Worm (Caenorhabditis elegans) whole organism, L1 larva: ENCODE data around the gene dmd-10.

ENCODE experiments used
- C04F5.9 ChIP-seq: sonication (generic microtip); optimal IDR thresholded peaks from 2 replicates; lab custom pipeline; 2016; ENCODE audit warnings: missing genetic modification characterization, missing compliant biosample characterization
- C34B4.2 ChIP-seq: sonication (generic microtip); optimal IDR thresholded peaks from 2 replicates; lab custom pipeline; 2017; ENCODE audit warnings: mild to moderate bottlenecking, missing genetic modification characterization, missing compliant biosample characterization
- F16B12.6 ChIP-seq: fragments of 150-350 bp; optimal IDR thresholded peaks from 2 replicates; lab custom pipeline; 2014; ENCODE audit warnings: missing biosample characterization, missing genetic modification characterization
- aha-1 ChIP-seq: fragments of 150-350 bp; optimal IDR thresholded peaks from 2 replicates; lab custom pipeline; 2014; ENCODE audit warnings: missing biosample characterization, missing genetic modification characterization
- ama-1 ChIP-seq: fragments of 150-350 bp; optimal IDR thresholded peaks from 2 replicates; lab custom pipeline; 2014
- blmp-1 ChIP-seq: fragments of 150-350 bp; optimal IDR thresholded peaks from 2 replicates; lab custom pipeline; 2014; ENCODE audit warnings: missing biosample characterization, missing genetic modification characterization
- ceh-63 ChIP-seq: fragments of 200-800 bp; sonication (Bioruptor generic); optimal IDR thresholded peaks from 2 replicates; lab custom pipeline; 2018; ENCODE audit warnings: mild to moderate bottlenecking, missing genetic modification characterization, missing compliant biosample characterization
- ceh-88 ChIP-seq: fragments of 200-800 bp; sonication (Bioruptor generic); IDR thresholded peaks from 2 replicates; pipeline ENCODE4 v1.3.6; 2022; ENCODE audit warnings: missing genetic modification characterization, missing compliant biosample characterization
- efl-3 ChIP-seq: fragments of 200-800 bp; sonication (Bioruptor generic); optimal IDR thresholded peaks from 2 replicates; lab custom pipeline; 2018; ENCODE audit warnings: mild to moderate bottlenecking, missing genetic modification characterization, missing compliant biosample characterization
- egl-27 ChIP-seq, 2 experiments: fragments of 150-350 bp in 1 of 2; sonication (generic microtip); optimal IDR thresholded peaks; 3 replicates each; lab custom pipeline; 2017 to 2018; ENCODE audit warnings: missing biosample characterization in 2 of 2, missing genetic modification characterization in 2 of 2, missing genetic modification reagents in 2 of 2
- elt-2 ChIP-seq: sonication (generic microtip); optimal IDR thresholded peaks from 2 replicates; lab custom pipeline; 2016; ENCODE audit warnings: missing genetic modification characterization, mild to moderate bottlenecking, inconsistent platforms, missing compliant biosample characterization, missing genetic modification reagents
- ets-5 ChIP-seq: fragments of 200-800 bp; sonication (Bioruptor generic); IDR thresholded peaks from 2 replicates; pipeline ENCODE4 v1.3.6; 2022; ENCODE audit warnings: missing genetic modification characterization, missing compliant biosample characterization
- fkh-10 ChIP-seq: sonication (generic microtip); optimal IDR thresholded peaks from 2 replicates; lab custom pipeline; 2017; ENCODE audit warnings: missing biosample characterization, missing genetic modification reagents, missing genetic modification characterization
- fkh-4 ChIP-seq: sonication (generic microtip); optimal IDR thresholded peaks from 2 replicates; lab custom pipeline; 2016; ENCODE audit warnings: missing compliant biosample characterization, missing genetic modification characterization, borderline replicate concordance
- hlh-17 ChIP-seq: fragments of 200-800 bp; sonication (Bioruptor generic); optimal IDR thresholded peaks from 2 replicates; lab custom pipeline; 2018; ENCODE audit warnings: missing genetic modification characterization, mild to moderate bottlenecking, missing compliant biosample characterization, moderate library complexity, borderline replicate concordance
- hpl-2 ChIP-seq: fragments of 150-350 bp; optimal IDR thresholded peaks from 2 replicates; lab custom pipeline; 2014; ENCODE audit warnings: missing biosample characterization, missing genetic modification reagents, missing genetic modification characterization
- irx-1 ChIP-seq: sonication (generic microtip); optimal IDR thresholded peaks from 2 replicates; lab custom pipeline; 2016; ENCODE audit warnings: missing genetic modification characterization, missing compliant biosample characterization
- isw-1 ChIP-seq: fragments of 200-800 bp; sonication (Bioruptor generic); IDR thresholded peaks from 2 replicates; pipeline ENCODE4 v1.3.6; 2022; ENCODE audit warnings: missing genetic modification characterization, missing compliant biosample characterization
- jun-1 ChIP-seq: fragments of 150-350 bp; optimal IDR thresholded peaks from 2 replicates; lab custom pipeline; 2014; ENCODE audit warnings: missing biosample characterization, missing genetic modification reagents, missing genetic modification characterization
- lin-13 ChIP-seq: fragments of 150-350 bp; optimal IDR thresholded peaks from 2 replicates; lab custom pipeline; 2014; ENCODE audit warnings: missing biosample characterization, missing genetic modification reagents, missing genetic modification characterization
- lin-14 ChIP-seq: fragments of 200-800 bp; sonication (Bioruptor generic); optimal IDR thresholded peaks from 2 replicates; lab custom pipeline; 2018; ENCODE audit warnings: mild to moderate bottlenecking, missing genetic modification characterization, moderate library complexity, missing compliant biosample characterization
- lin-15B ChIP-seq: fragments of 150-350 bp; sonication (generic microtip); optimal IDR thresholded peaks from 3 replicates; lab custom pipeline; 2014; ENCODE audit warnings: missing biosample characterization, missing genetic modification characterization
- lin-35 ChIP-seq, 2 experiments: fragments of 150-350 bp; optimal IDR thresholded peaks; 2 replicates each; lab custom pipeline; 2014; ENCODE audit warnings: missing biosample characterization in 2 of 2, missing genetic modification characterization in 2 of 2, missing genetic modification reagents in 2 of 2
- lin-39 ChIP-seq: fragments of 150-350 bp; optimal IDR thresholded peaks from 2 replicates; lab custom pipeline; 2014; ENCODE audit warnings: missing biosample characterization, missing genetic modification reagents, missing genetic modification characterization
- lir-3 ChIP-seq: sonication (generic microtip); optimal IDR thresholded peaks from 2 replicates; lab custom pipeline; 2016; ENCODE audit warnings: mild to moderate bottlenecking, missing genetic modification characterization, moderate library complexity, missing compliant biosample characterization; ENCODE audit not compliant: poor library complexity
- lsy-2 ChIP-seq, 2 experiments: fragments of 150-350 bp; optimal IDR thresholded peaks; 2 replicates each; lab custom pipeline; 2014; ENCODE audit warnings: missing biosample characterization in 2 of 2, missing genetic modification characterization in 2 of 2
- mab-9 ChIP-seq: fragments of 200-800 bp; sonication (Bioruptor generic); IDR thresholded peaks from 2 replicates; pipeline ENCODE4 v1.3.6; 2022; ENCODE audit warnings: missing genetic modification reagents, missing genetic modification characterization, missing compliant biosample characterization
- mdl-1 ChIP-seq, 2 experiments: fragments of 150-350 bp; optimal IDR thresholded peaks; 2 replicates each; lab custom pipeline; 2014 to 2017; ENCODE audit warnings: missing biosample characterization in 2 of 2, missing genetic modification characterization in 2 of 2, inconsistent platforms in 1 of 2
- mef-2 ChIP-seq: fragments of 150-350 bp; optimal IDR thresholded peaks from 2 replicates; lab custom pipeline; 2014; ENCODE audit warnings: missing biosample characterization, missing genetic modification characterization
- mep-1 ChIP-seq: fragments of 150-350 bp; optimal IDR thresholded peaks from 2 replicates; lab custom pipeline; 2014; ENCODE audit warnings: missing biosample characterization, missing genetic modification characterization
- nhr-11 ChIP-seq: fragments of 150-350 bp; optimal IDR thresholded peaks from 2 replicates; lab custom pipeline; 2014; ENCODE audit warnings: missing biosample characterization, missing genetic modification characterization
- nhr-12 ChIP-seq: sonication (generic microtip); optimal IDR thresholded peaks from 2 replicates; lab custom pipeline; 2017; ENCODE audit warnings: missing biosample characterization, missing genetic modification characterization
- nhr-20 ChIP-seq: sonication (generic microtip); optimal IDR thresholded peaks from 2 replicates; lab custom pipeline; 2016; ENCODE audit warnings: mild to moderate bottlenecking, missing genetic modification characterization, missing compliant biosample characterization
- nhr-28 ChIP-seq: fragments of 150-350 bp; optimal IDR thresholded peaks from 2 replicates; lab custom pipeline; 2014; ENCODE audit warnings: missing biosample characterization, missing genetic modification characterization
- nhr-47 ChIP-seq: sonication (generic microtip); optimal IDR thresholded peaks from 2 replicates; lab custom pipeline; 2016; ENCODE audit warnings: mild to moderate bottlenecking, missing genetic modification characterization, moderate library complexity, missing compliant biosample characterization
- nhr-71 ChIP-seq: sonication (generic microtip); optimal IDR thresholded peaks from 2 replicates; lab custom pipeline; 2016; ENCODE audit warnings: mild to moderate bottlenecking, missing genetic modification characterization, moderate library complexity, missing compliant biosample characterization
- nhr-76 ChIP-seq: sonication (generic microtip); optimal IDR thresholded peaks from 2 replicates; lab custom pipeline; 2017; ENCODE audit warnings: missing biosample characterization, missing genetic modification characterization
- nhr-84 ChIP-seq: sonication (generic microtip); optimal IDR thresholded peaks from 2 replicates; lab custom pipeline; 2017; ENCODE audit warnings: missing biosample characterization, missing genetic modification characterization
- nhr-85 ChIP-seq: sonication (generic microtip); peaks from one replicate; lab custom pipeline; 2016; ENCODE audit warnings: missing genetic modification characterization, inconsistent platforms, missing compliant biosample characterization
- nhr-90 ChIP-seq: sonication (generic microtip); optimal IDR thresholded peaks from 2 replicates; lab custom pipeline; 2016; ENCODE audit warnings: mild to moderate bottlenecking, missing genetic modification characterization, missing compliant biosample characterization; ENCODE audit not compliant: poor library complexity
- pag-3 ChIP-seq: sonication (generic microtip); optimal IDR thresholded peaks from 2 replicates; lab custom pipeline; 2017; ENCODE audit warnings: missing genetic modification characterization, mild to moderate bottlenecking, missing compliant biosample characterization, antibody characterized with exemption, borderline replicate concordance; ENCODE audit not compliant: insufficient read depth
- pqm-1 ChIP-seq: sonication (generic microtip); optimal IDR thresholded peaks from 3 replicates; lab custom pipeline; 2017; ENCODE audit warnings: missing biosample characterization, missing genetic modification characterization
- rnt-1 ChIP-seq: sonication (generic microtip); optimal IDR thresholded peaks from 2 replicates; lab custom pipeline; 2016; ENCODE audit warnings: mild to moderate bottlenecking, missing genetic modification characterization, moderate library complexity, missing compliant biosample characterization
- skn-1 ChIP-seq: fragments of 150-350 bp; optimal IDR thresholded peaks from 2 replicates; lab custom pipeline; 2014; ENCODE audit warnings: missing biosample characterization, missing genetic modification characterization
- snpc-4 ChIP-seq: fragments of 150-350 bp; optimal IDR thresholded peaks from 2 replicates; lab custom pipeline; 2014; ENCODE audit warnings: missing biosample characterization, missing genetic modification characterization
- sox-4 ChIP-seq: sonication (generic microtip); optimal IDR thresholded peaks from 2 replicates; lab custom pipeline; 2016; ENCODE audit warnings: missing genetic modification characterization, missing compliant biosample characterization
- swsn-7 ChIP-seq: sonication (generic microtip); optimal IDR thresholded peaks from 2 replicates; lab custom pipeline; 2016; ENCODE audit warnings: missing genetic modification characterization, missing compliant biosample characterization
- tbx-2 ChIP-seq: sonication (generic microtip); optimal IDR thresholded peaks from 2 replicates; lab custom pipeline; 2016; ENCODE audit warnings: missing genetic modification characterization, missing compliant biosample characterization
- unc-30 ChIP-seq: sonication (generic microtip); optimal IDR thresholded peaks from 2 replicates; lab custom pipeline; 2017; ENCODE audit warnings: missing biosample characterization, missing genetic modification characterization
- unc-62 ChIP-seq: fragments of 150-350 bp; optimal IDR thresholded peaks from 2 replicates; lab custom pipeline; 2014; ENCODE audit warnings: missing biosample characterization, missing genetic modification reagents, missing genetic modification characterization
- zag-1 ChIP-seq: fragments of 150-350 bp; optimal IDR thresholded peaks from 2 replicates; lab custom pipeline; 2014; ENCODE audit warnings: missing biosample characterization, missing genetic modification characterization
- zip-4 ChIP-seq: fragments of 200-800 bp; sonication (Bioruptor generic); optimal IDR thresholded peaks from 2 replicates; lab custom pipeline; 2018; ENCODE audit warnings: mild to moderate bottlenecking, missing genetic modification characterization, moderate library complexity, missing compliant biosample characterization
- ztf-11 ChIP-seq, 2 experiments: sonication (generic microtip); optimal IDR thresholded peaks; 2 replicates each; lab custom pipeline; 2016 to 2017; ENCODE audit warnings: missing genetic modification characterization in 2 of 2, missing biosample characterization in 1 of 2, missing compliant biosample characterization in 1 of 2
- ztf-4 ChIP-seq: fragments of 150-350 bp; optimal IDR thresholded peaks from 2 replicates; lab custom pipeline; 2014; ENCODE audit warnings: missing biosample characterization, missing genetic modification characterization

dmd-10 gene

ce11 chrV:13259527-13259926, 23.1 kb upstream of the dmd-10 start (continued):
- TF ChIP-seq ets-5 (no peak), aha-1 (tag; lab: Kevin White, UChicago) (no peak), mef-2 (tag; lab: Kevin White, UChicago) (no peak), lin-15B (tag; lab: Kevin White, UChicago) (no peak), nhr-11 (tag; lab: Kevin White, UChicago) (no peak), sox-4 (tag; lab: Kevin White, UChicago) (peak; percentile 73), isw-1 (GFP tag; lab: Robert Waterston, UW) (no peak), nhr-47 (peak; percentile 53), ceh-88 (no peak), skn-1 (tag; lab: Kevin White, UChicago) (no peak), C34B4.2 (tag; lab: Kevin White, UChicago) (no peak), nhr-20 (tag; lab: Kevin White, UChicago) (peak; percentile 83), hlh-17 (GFP tag; lab: Kevin White, UChicago) (no peak), zag-1 (no peak), lin-39 (tag; lab: Kevin White, UChicago) (peak; percentile 28), irx-1 (tag; lab: Kevin White, UChicago) (peak; percentile 32), pqm-1 (tag; lab: Kevin White, UChicago) (no peak), jun-1 (tag; lab: Kevin White, UChicago) (no peak), rnt-1 (tag; lab: Kevin White, UChicago) (no peak), efl-3 (GFP tag; lab: Kevin White, UChicago) (no peak), lsy-2 (tag; optimal IDR thresholded peaks at IDR 0.05; lab: Kevin White, UChicago) (peak; percentile 33 to 38), nhr-85 (peak; percentile 98), ztf-11 (tag; optimal IDR thresholded peaks at IDR 0.05; lab: Kevin White, UChicago) (no peak), blmp-1 (tag; lab: Kevin White, UChicago) (peak; percentile 44), fkh-4 (tag; lab: Kevin White, UChicago) (no peak), swsn-7 (tag; lab: Kevin White, UChicago) (no peak), nhr-12 (tag; lab: Kevin White, UChicago) (no peak), nhr-28 (tag; lab: Kevin White, UChicago) (no peak), lin-14 (GFP tag; lab: Kevin White, UChicago) (peak; percentile 84), unc-30 (tag; lab: Kevin White, UChicago) (no peak), lin-35 (GFP tag; optimal IDR thresholded peaks at IDR 0.05; lab: Kevin White, UChicago) (peak in 1 of 2 experiments; percentile 43), F16B12.6 (no peak), mep-1 (tag; lab: Kevin White, UChicago) (no peak), nhr-90 (tag; lab: Kevin White, UChicago) (peak; percentile 45), nhr-76 (tag; lab: Kevin White, UChicago) (no peak), mab-9 (no peak), nhr-71 (tag; lab: Kevin White, UChicago) (peak; percentile 69), lir-3 (no peak), egl-27 (tag; optimal IDR thresholded peaks at IDR 0.05; lab: Kevin White, UChicago) (no peak), zip-4 (GFP tag; lab: Kevin White, UChicago) (no peak), lin-13 (GFP tag; lab: Kevin White, UChicago) (no peak), tbx-2 (tag; lab: Kevin White, UChicago) (peak; percentile 32), elt-2 (tag; lab: Kevin White, UChicago) (no peak), fkh-10 (GFP tag; lab: Kevin White, UChicago) (no peak), nhr-84 (tag; lab: Kevin White, UChicago) (no peak), hpl-2 (GFP tag; lab: Kevin White, UChicago) (no peak), pag-3 (tag; lab: Kevin White, UChicago) (no peak), ztf-4 (tag; lab: Kevin White, UChicago) (no peak), C04F5.9 (no peak), snpc-4 (tag; lab: Kevin White, UChicago) (no peak), ceh-63 (no peak), ama-1 (no peak), unc-62 (no peak), mdl-1 (tag; optimal IDR thresholded peaks at IDR 0.05; lab: Kevin White, UChicago) (no peak)
